Worm (Caenorhabditis elegans) whole organism, young adult: ENCODE measurements around the gene pap-1.

Experiments used
- F22D6.2 ChIP-seq: sonication (generic microtip); optimal IDR thresholded peaks from 2 replicates; lab custom pipeline; 2016; ENCODE audit warnings: mild to moderate bottlenecking, missing genetic modification characterization, missing compliant biosample characterization
- F37B4.10 ChIP-seq: fragments of 200-800 bp; sonication (Bioruptor generic); IDR thresholded peaks from 2 replicates; pipeline ENCODE4 v1.3.6; 2022; ENCODE audit warnings: missing genetic modification characterization, missing compliant biosample characterization
- F55B11.4 ChIP-seq: sonication (generic microtip); optimal IDR thresholded peaks from 2 replicates; lab custom pipeline; 2016; ENCODE audit warnings: missing compliant biosample characterization, missing genetic modification characterization, borderline replicate concordance; ENCODE audit not compliant: insufficient read depth
- F57A8.1 ChIP-seq: fragments of 200-800 bp; sonication (Bioruptor generic); optimal IDR thresholded peaks from 2 replicates; lab custom pipeline; 2018; ENCODE audit warnings: mild to moderate bottlenecking, missing genetic modification characterization, moderate library complexity, missing compliant biosample characterization
- F57C9.4 ChIP-seq: sonication (generic microtip); optimal IDR thresholded peaks from 2 replicates; lab custom pipeline; 2017; ENCODE audit warnings: mild to moderate bottlenecking, missing genetic modification characterization, missing compliant biosample characterization
- K11D2.4 ChIP-seq: fragments of 200-800 bp; sonication (Bioruptor generic); IDR thresholded peaks from 2 replicates; pipeline ENCODE4 v1.3.6; 2022; ENCODE audit warnings: missing genetic modification reagents, missing genetic modification characterization, missing compliant biosample characterization
- K12H6.12 ChIP-seq: fragments of 200-800 bp; sonication (Bioruptor generic); optimal IDR thresholded peaks from 2 replicates; lab custom pipeline; 2018; ENCODE audit warnings: mild to moderate bottlenecking, missing genetic modification characterization, missing compliant biosample characterization
- T07F8.4 ChIP-seq: sonication (generic microtip); optimal IDR thresholded peaks from 2 replicates; lab custom pipeline; 2016; ENCODE audit warnings: mild to moderate bottlenecking, missing genetic modification characterization, moderate library complexity, missing compliant biosample characterization
- Y95B8A.8 ChIP-seq: fragments of 200-800 bp; sonication (Bioruptor generic); IDR thresholded peaks from 2 replicates; pipeline ENCODE4 v1.3.6; 2022; ENCODE audit warnings: missing genetic modification reagents, missing genetic modification characterization, missing compliant biosample characterization
- ZK185.1 ChIP-seq: sonication (generic microtip); optimal IDR thresholded peaks from 2 replicates; lab custom pipeline; 2016; ENCODE audit warnings: mild to moderate bottlenecking, missing genetic modification characterization, missing compliant biosample characterization; ENCODE audit not compliant: poor library complexity, severe bottlenecking
- atf-7 ChIP-seq: sonication (generic microtip); optimal IDR thresholded peaks from 2 replicates; lab custom pipeline; 2017; ENCODE audit warnings: mild to moderate bottlenecking, missing genetic modification characterization, missing compliant biosample characterization
- attf-3 ChIP-seq: fragments of 200-800 bp; sonication (Bioruptor generic); conservative IDR thresholded peaks from 2 replicates; pipeline ENCODE4 v1.3.6; 2022; ENCODE audit warnings: missing genetic modification reagents, missing genetic modification characterization, missing compliant biosample characterization
- bed-1 ChIP-seq: fragments of 200-800 bp; sonication (Bioruptor generic); IDR thresholded peaks from 2 replicates; pipeline ENCODE4 v1.3.6; 2022; ENCODE audit warnings: missing genetic modification reagents, missing genetic modification characterization, missing compliant biosample characterization
- ceh-100 ChIP-seq: fragments of 200-800 bp; sonication (Bioruptor generic); IDR thresholded peaks from 2 replicates; pipeline ENCODE4 v1.3.6; 2022; ENCODE audit warnings: missing genetic modification reagents, missing genetic modification characterization, missing compliant biosample characterization
- die-1 ChIP-seq: sonication (generic microtip); optimal IDR thresholded peaks from 2 replicates; lab custom pipeline; 2016; ENCODE audit warnings: missing genotype, mild to moderate bottlenecking, missing genetic modification characterization, missing compliant biosample characterization
- dox-1 ChIP-seq: fragments of 200-800 bp; sonication (Bioruptor generic); IDR thresholded peaks from 2 replicates; pipeline ENCODE4 v1.3.6; 2022; ENCODE audit warnings: missing genetic modification reagents, missing genetic modification characterization, missing compliant biosample characterization
- egl-44 ChIP-seq: fragments of 200-800 bp; sonication (Bioruptor generic); IDR thresholded peaks from 2 replicates; pipeline ENCODE4 v1.3.6; 2022; ENCODE audit warnings: missing genetic modification reagents, missing genetic modification characterization, missing compliant biosample characterization
- egrh-3 ChIP-seq: fragments of 200-800 bp; sonication (Bioruptor generic); IDR thresholded peaks from 2 replicates; pipeline ENCODE4 v1.3.6; 2022; ENCODE audit warnings: missing genetic modification reagents, missing genetic modification characterization, missing compliant biosample characterization
- ets-4 ChIP-seq: fragments of 200-800 bp; sonication (Bioruptor generic); optimal IDR thresholded peaks from 2 replicates; lab custom pipeline; 2018; ENCODE audit warnings: mild to moderate bottlenecking, missing genetic modification characterization, missing compliant biosample characterization
- gei-17 ChIP-seq: fragments of 200-800 bp; sonication (Bioruptor generic); optimal IDR thresholded peaks from 2 replicates; lab custom pipeline; 2018; ENCODE audit warnings: mild to moderate bottlenecking, missing genetic modification characterization, missing compliant biosample characterization
- hrde-1 ChIP-seq: sonication (generic microtip); optimal IDR thresholded peaks from 2 replicates; lab custom pipeline; 2016; ENCODE audit warnings: missing genetic modification characterization, mild to moderate bottlenecking, missing compliant biosample characterization, moderate library complexity, missing genotype, missing genetic modification reagents, borderline replicate concordance
- lag-1 ChIP-seq: fragments of 200-800 bp; sonication (Bioruptor generic); IDR thresholded peaks from 2 replicates; pipeline ENCODE4 v1.3.6; 2022; ENCODE audit warnings: missing genetic modification reagents, missing genetic modification characterization, missing compliant biosample characterization
- let-607 ChIP-seq, 2 experiments: fragments of 200-800 bp in 1 of 2; sonication (Bioruptor generic) in 1 of 2; sonication (generic microtip) in 1 of 2; optimal IDR thresholded peaks; 2 replicates each; lab custom pipeline; 2016 to 2018; ENCODE audit warnings: mild to moderate bottlenecking in 2 of 2, missing compliant biosample characterization in 2 of 2, missing genetic modification characterization in 2 of 2, moderate library complexity in 2 of 2, missing genotype in 1 of 2
- lin-35 ChIP-seq, 3 experiments: fragments of 150-350 bp in 2 of 3; sonication (generic microtip) in 1 of 3; optimal IDR thresholded peaks; 2 replicates each; lab custom pipeline; 2014 to 2018; ENCODE audit warnings: missing biosample characterization in 3 of 3, missing genetic modification characterization in 3 of 3, missing genetic modification reagents in 3 of 3
- lin-40 ChIP-seq: sonication (generic microtip); optimal IDR thresholded peaks from 2 replicates; lab custom pipeline; 2016; ENCODE audit warnings: missing genetic modification characterization, mild to moderate bottlenecking, missing compliant biosample characterization, missing genotype, missing genetic modification reagents
- lir-1 ChIP-seq: fragments of 200-800 bp; sonication (Bioruptor generic); conservative IDR thresholded peaks from 2 replicates; pipeline ENCODE4 v1.3.6; 2022; ENCODE audit warnings: missing genetic modification reagents, missing genetic modification characterization, missing compliant biosample characterization
- lsl-1 ChIP-seq: fragments of 200-800 bp; sonication (Bioruptor generic); optimal IDR thresholded peaks from 2 replicates; lab custom pipeline; 2018; ENCODE audit warnings: mild to moderate bottlenecking, missing genetic modification characterization, moderate library complexity, missing compliant biosample characterization
- madf-8 ChIP-seq: fragments of 200-800 bp; sonication (Bioruptor generic); conservative IDR thresholded peaks from 2 replicates; pipeline ENCODE4 v1.3.6; 2022; ENCODE audit warnings: missing genetic modification reagents, missing genetic modification characterization, missing compliant biosample characterization
- nfya-1 ChIP-seq: sonication (generic microtip); optimal IDR thresholded peaks from 2 replicates; lab custom pipeline; 2017; ENCODE audit warnings: antibody characterized with exemption, missing compliant biosample characterization, missing genetic modification characterization, borderline replicate concordance; ENCODE audit not compliant: insufficient read depth
- nhr-80 ChIP-seq: sonication (generic microtip); optimal IDR thresholded peaks from 2 replicates; lab custom pipeline; 2016; ENCODE audit warnings: missing genetic modification characterization, missing compliant biosample characterization
- rec-8 ChIP-seq, 2 experiments: sonication (generic microtip); optimal IDR thresholded peaks; 2 replicates each; lab custom pipeline; 2016; ENCODE audit warnings: mild to moderate bottlenecking in 2 of 2, missing genetic modification characterization in 2 of 2, missing genetic modification reagents in 2 of 2, missing genotype in 2 of 2, missing biosample characterization in 1 of 2, missing compliant biosample characterization in 1 of 2, moderate library complexity in 1 of 2
- repo-1 ChIP-seq: sonication (generic microtip); optimal IDR thresholded peaks from 2 replicates; lab custom pipeline; 2017; ENCODE audit warnings: mild to moderate bottlenecking, missing genetic modification characterization, missing compliant biosample characterization
- rpc-1 ChIP-seq, 2 experiments: fragments of 150-350 bp in 1 of 2; sonication (generic microtip) in 1 of 2; optimal IDR thresholded peaks; 2 replicates each; lab custom pipeline; 2014 to 2018; ENCODE audit warnings: missing biosample characterization in 1 of 2, missing genetic modification characterization in 1 of 2, missing genetic modification reagents in 1 of 2, missing genotype in 1 of 2
- sea-2 ChIP-seq: fragments of 200-800 bp; sonication (Bioruptor generic); IDR thresholded peaks from 2 replicates; pipeline ENCODE4 v1.3.6; 2022; ENCODE audit warnings: missing genetic modification characterization, missing compliant biosample characterization
- snpc-1.1 ChIP-seq: sonication (generic microtip); optimal IDR thresholded peaks from 2 replicates; lab custom pipeline; 2017; ENCODE audit warnings: missing genetic modification characterization, mild to moderate bottlenecking, missing compliant biosample characterization, antibody characterized with exemption, moderate library complexity, missing genotype, missing genetic modification reagents; ENCODE audit not compliant: insufficient read depth
- snpc-1.3 ChIP-seq: sonication (generic microtip); optimal IDR thresholded peaks from 2 replicates; lab custom pipeline; 2017; ENCODE audit warnings: missing genetic modification characterization, mild to moderate bottlenecking, missing compliant biosample characterization, antibody characterized with exemption, moderate library complexity, missing genotype, missing genetic modification reagents; ENCODE audit not compliant: insufficient read depth
- snpc-3.4 ChIP-seq: sonication (generic microtip); optimal IDR thresholded peaks from 2 replicates; lab custom pipeline; 2017; ENCODE audit warnings: missing genetic modification characterization, mild to moderate bottlenecking, missing compliant biosample characterization, antibody characterized with exemption, moderate library complexity, missing genotype, missing genetic modification reagents
- somi-1 ChIP-seq: fragments of 200-800 bp; sonication (Bioruptor generic); optimal IDR thresholded peaks from 2 replicates; lab custom pipeline; 2018; ENCODE audit warnings: mild to moderate bottlenecking, missing genetic modification characterization, missing compliant biosample characterization
- sptf-2 ChIP-seq: fragments of 200-800 bp; sonication (Bioruptor generic); optimal IDR thresholded peaks from 2 replicates; lab custom pipeline; 2018; ENCODE audit warnings: mild to moderate bottlenecking, missing genetic modification characterization, missing compliant biosample characterization
- unc-130 ChIP-seq: sonication (generic microtip); optimal IDR thresholded peaks from 2 replicates; lab custom pipeline; 2016; ENCODE audit warnings: missing genetic modification reagents, missing genetic modification characterization, missing compliant biosample characterization
- ztf-3 ChIP-seq: fragments of 200-800 bp; sonication (Bioruptor generic); optimal IDR thresholded peaks from 2 replicates; lab custom pipeline; 2018; ENCODE audit warnings: mild to moderate bottlenecking, missing genetic modification characterization, missing compliant biosample characterization

The pap-1 gene

DNA sequence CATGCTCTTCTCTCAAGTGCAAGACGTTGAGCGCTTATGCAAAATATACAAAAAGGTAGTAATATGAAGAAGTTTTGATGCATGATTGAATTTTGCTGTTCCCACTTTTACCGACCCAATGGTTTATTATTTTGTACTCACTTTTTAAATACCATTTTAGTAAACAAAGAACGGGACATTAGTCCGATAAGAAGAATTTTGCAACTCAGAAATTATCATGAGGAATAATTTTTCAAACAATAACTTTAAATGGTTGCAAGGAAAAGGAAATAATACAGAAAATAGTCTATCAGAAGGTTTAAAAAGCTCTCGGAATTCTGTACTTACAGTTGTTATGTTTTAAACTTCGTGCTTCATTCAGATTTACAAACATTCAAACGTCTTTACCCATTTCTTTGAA, 27.2 kb upstream of the pap-1 start, which contains the start of gene F15H10.9:
Gene F15H10.9, minus strand, starts transcription at position 101 of the 400 bp plus-strand sequence.
- no peak for TF ChIP-seq rec-8 (tag; optimal IDR thresholded peaks at IDR 0.05; lab: Kevin White, UChicago)
- TF ChIP-seq ets-4: no peak
- no peak for TF ChIP-seq ztf-3 (GFP tag; lab: Kevin White, UChicago)
- TF ChIP-seq rpc-1 (optimal IDR thresholded peaks at IDR 0.05; lab: Kevin White, UChicago): no peak
- TF ChIP-seq rpc-1 (tag; optimal IDR thresholded peaks at IDR 0.05; lab: Kevin White, UChicago): no peak
- no peak for TF ChIP-seq snpc-1.3 (tag; lab: Kevin White, UChicago)
- no peak for TF ChIP-seq let-607 (tag; optimal IDR thresholded peaks at IDR 0.05; lab: Kevin White, UChicago)
- TF ChIP-seq lin-35 (GFP tag; optimal IDR thresholded peaks at IDR 0.05; lab: Kevin White, UChicago): no peak
- TF ChIP-seq gei-17: no peak
- TF ChIP-seq lir-1: no peak
- TF ChIP-seq, all 124 proteins: peak for 0

DNA sequence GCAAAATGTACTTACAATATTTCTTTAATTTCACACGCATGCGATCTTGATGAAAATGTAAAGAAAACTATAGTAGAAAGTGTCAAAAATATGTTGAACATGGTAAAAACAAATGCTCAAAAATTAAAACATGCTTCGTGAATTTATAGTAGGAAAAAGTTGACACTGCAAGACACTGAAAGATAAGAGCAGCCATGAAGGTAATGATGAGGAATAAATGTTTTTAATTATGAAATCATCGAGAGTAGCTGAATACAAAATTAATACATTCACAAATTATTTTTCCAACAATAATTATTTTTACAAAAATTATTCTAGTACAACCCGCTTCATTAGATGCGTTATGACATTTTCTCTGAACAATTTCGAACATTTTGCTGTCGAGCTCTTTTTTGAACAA, 24.8 kb upstream of the pap-1 start, which contains the start of gene F15H10.10:
Gene F15H10.10, minus strand, starts transcription at position 101 of the 400 bp plus-strand sequence.
- TF ChIP-seq egl-44 (GFP tag; lab: Robert Waterston, UW): no peak

DNA sequence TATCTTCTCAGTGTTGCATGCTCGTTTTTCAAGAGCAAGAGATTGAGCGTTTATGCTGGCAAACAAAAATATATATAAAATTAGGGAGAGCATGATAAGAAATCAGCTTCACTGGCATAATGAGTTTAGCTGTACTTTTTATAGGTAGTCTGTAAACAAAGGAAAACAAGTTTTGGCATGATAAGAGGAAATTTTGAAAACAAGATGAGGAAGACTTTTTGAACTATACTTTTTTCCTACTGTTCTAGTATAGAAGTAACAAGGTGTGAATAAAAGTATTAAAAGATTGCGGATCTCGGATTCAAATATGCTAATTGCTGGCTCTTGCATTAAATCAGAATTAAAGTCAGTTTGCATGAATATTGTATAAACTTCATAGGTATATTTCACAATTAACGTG, 22.8 kb upstream of the pap-1 start, which contains the start of gene F15H10.5:
Gene F15H10.5, minus strand, starts transcription at position 101 of the 400 bp plus-strand sequence.
- no peak for TF ChIP-seq T07F8.4
- no peak for TF ChIP-seq nfya-1 (tag; lab: Kevin White, UChicago)
- no peak for TF ChIP-seq K12H6.12 (tag; lab: Kevin White, UChicago)
- no peak for TF ChIP-seq attf-3 (GFP tag; lab: Robert Waterston, UW)
- no peak for TF ChIP-seq F22D6.2 (tag; lab: Kevin White, UChicago)
- TF ChIP-seq unc-130 (GFP tag; lab: Kevin White, UChicago): no peak
- TF ChIP-seq lsl-1: no peak
- no peak for TF ChIP-seq die-1 (tag; lab: Kevin White, UChicago)
- TF ChIP-seq bed-1: no peak
- TF ChIP-seq lir-1: no peak
- no peak for TF ChIP-seq Y95B8A.8 (GFP tag; lab: Robert Waterston, UW)
- no peak for TF ChIP-seq sea-2 (GFP tag; lab: Robert Waterston, UW)
- TF ChIP-seq lin-40 (tag; lab: Kevin White, UChicago): no peak
- TF ChIP-seq atf-7 (tag; lab: Kevin White, UChicago): no peak
- no peak for TF ChIP-seq snpc-1.1 (tag; lab: Kevin White, UChicago)
- no peak for TF ChIP-seq hrde-1 (tag; lab: Kevin White, UChicago)
- TF ChIP-seq ZK185.1 (tag; lab: Kevin White, UChicago): no peak

DNA sequence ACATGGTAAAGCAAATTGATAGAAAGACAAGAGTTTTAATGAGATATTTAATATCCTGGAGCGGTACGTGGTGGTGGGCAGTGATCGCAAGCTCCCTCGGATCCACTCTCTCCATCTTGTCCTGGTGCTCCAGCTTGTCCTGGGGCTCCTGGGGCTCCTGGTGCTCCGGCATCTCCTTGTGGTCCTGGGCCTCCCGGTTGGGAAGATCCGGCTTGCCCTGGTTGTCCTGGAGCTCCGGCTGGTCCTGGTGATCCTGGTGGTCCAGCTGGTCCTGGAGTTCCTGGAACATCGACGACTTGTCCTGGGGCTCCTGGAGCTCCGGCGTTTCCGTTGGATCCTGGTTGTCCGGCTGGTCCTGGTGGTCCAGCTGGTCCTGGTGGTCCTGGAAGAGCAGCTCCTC, 20.9 kb upstream of the pap-1 start:
- TF ChIP-seq egrh-3 (GFP tag; lab: Robert Waterston, UW): peak; percentile 94; the same call in 1 of the 2 replicates

DNA sequence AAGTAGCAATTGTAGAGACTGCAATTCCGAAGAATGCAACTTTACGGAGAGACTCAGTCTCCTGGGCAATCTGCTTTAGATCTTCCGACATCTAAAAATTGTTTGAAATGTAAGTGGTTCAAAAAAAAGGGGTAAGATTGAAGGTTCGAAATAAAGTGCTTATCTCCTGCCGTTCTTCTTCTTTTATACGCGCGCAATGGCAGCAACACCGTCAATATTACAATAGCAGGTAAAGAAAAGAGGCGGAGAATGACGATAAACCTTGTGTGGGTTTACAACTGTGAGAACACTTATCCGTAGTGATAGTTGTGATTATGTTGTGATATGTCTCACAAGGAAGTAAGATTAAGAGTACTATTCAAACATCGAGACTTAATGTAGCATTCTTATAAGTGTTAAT, 20.0 kb upstream of the pap-1 start, which contains the start of gene col-13:
Gene col-13, minus strand, starts transcription at position 101 of the 400 bp plus-strand sequence.
- TF ChIP-seq nhr-80 (tag; lab: Kevin White, UChicago) (no peak), dox-1 (no peak), somi-1 (GFP tag; lab: Kevin White, UChicago) (no peak), F57A8.1 (GFP tag; lab: Kevin White, UChicago) (no peak), ceh-100 (GFP tag; lab: Robert Waterston, UW) (no peak), madf-8 (GFP tag; lab: Robert Waterston, UW) (no peak), lag-1 (GFP tag; lab: Robert Waterston, UW) (no peak), sptf-2 (GFP tag; lab: Kevin White, UChicago) (no peak), K11D2.4 (GFP tag; lab: Robert Waterston, UW) (no peak), repo-1 (tag; lab: Kevin White, UChicago) (no peak), snpc-3.4 (no peak), F57C9.4 (tag; lab: Kevin White, UChicago) (no peak), lir-1 (no peak), F37B4.10 (GFP tag; lab: Robert Waterston, UW) (no peak), egl-44 (GFP tag; lab: Robert Waterston, UW) (no peak), F55B11.4 (no peak)
